Worm (Caenorhabditis elegans) whole organism, L1 larva: Measurements from ENCODE around the gene K07F5.15.

Source experiments
- ceh-82 ChIP-seq, 3 experiments: fragments of 150-350 bp in 1 of 3; sonication (generic microtip) in 2 of 3; optimal IDR thresholded peaks; 2 replicates each; lab custom pipeline; 2014 to 2017; ENCODE audit warnings: missing biosample characterization in 3 of 3, missing genetic modification characterization in 3 of 3
- dpl-1 ChIP-seq, 3 experiments: fragments of 150-350 bp in 2 of 3; sonication (generic microtip) in 1 of 3; optimal IDR thresholded peaks; 2 replicates each; lab custom pipeline; 2014 to 2017; ENCODE audit warnings: missing biosample characterization in 3 of 3, missing genetic modification characterization in 3 of 3, missing genetic modification reagents in 3 of 3
- elt-3 ChIP-seq, 6 experiments: fragments of 150-350 bp in 1 of 6; sonication (generic microtip); optimal IDR thresholded peaks; 2 replicates each; lab custom pipeline; 2017 to 2018; ENCODE audit warnings: missing biosample characterization in 6 of 6, missing genetic modification characterization in 6 of 6, inconsistent platforms in 1 of 6
- mep-1 ChIP-seq: fragments of 150-350 bp; optimal IDR thresholded peaks from 2 replicates; lab custom pipeline; 2014; ENCODE audit warnings: missing biosample characterization, missing genetic modification characterization
- pqm-1 ChIP-seq: sonication (generic microtip); optimal IDR thresholded peaks from 3 replicates; lab custom pipeline; 2017; ENCODE audit warnings: missing biosample characterization, missing genetic modification characterization
- skn-1 ChIP-seq: fragments of 150-350 bp; optimal IDR thresholded peaks from 2 replicates; lab custom pipeline; 2014; ENCODE audit warnings: missing biosample characterization, missing genetic modification characterization
- unc-30 ChIP-seq: sonication (generic microtip); optimal IDR thresholded peaks from 2 replicates; lab custom pipeline; 2017; ENCODE audit warnings: missing biosample characterization, missing genetic modification characterization

DNA sequence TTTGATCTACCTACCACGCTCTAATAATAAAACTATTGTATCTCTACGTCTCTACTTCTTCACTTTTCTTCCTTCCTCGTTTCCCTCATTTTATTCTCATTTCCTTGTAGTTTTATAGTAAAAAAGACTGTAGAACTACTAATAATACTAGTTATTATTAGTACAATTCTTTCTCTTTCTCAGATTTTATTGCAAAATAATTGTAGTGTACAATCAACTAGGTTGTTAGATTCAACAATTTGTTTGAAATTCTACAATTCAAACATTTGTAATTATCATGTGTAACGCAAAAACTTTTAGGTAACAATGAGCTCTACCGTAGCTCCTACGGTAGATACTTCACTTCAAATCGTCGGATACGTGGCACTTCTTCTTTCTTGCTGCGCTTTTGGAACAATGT lies 9.2 kb upstream of the K07F5.15 start, which contains the start of gene K07F5.12:
- TF ChIP-seq mep-1 (tag; lab: Kevin White, UChicago) (no peak), dpl-1 (GFP tag; optimal IDR thresholded peaks at IDR 0.05; lab: Kevin White, UChicago) (no peak), pqm-1 (no peak), ceh-82 (tag; optimal IDR thresholded peaks at IDR 0.05; lab: Kevin White, UChicago) (no peak), unc-30 (tag; lab: Kevin White, UChicago) (no peak), skn-1 (tag; lab: Kevin White, UChicago) (no peak), elt-3 (tag; optimal IDR thresholded peaks at IDR 0.05; lab: Kevin White, UChicago) (no peak)
